Fruit fly (Drosophila melanogaster) whole organism, pupa: ENCODE data around the gene CG15143.

Experiments
- CG10348 ChIP-seq: fragments of 200-800 bp; sonication (Bioruptor generic); IDR thresholded peaks from 2 replicates; pipeline ENCODE4 v1.3.6; 2022; ENCODE audit warnings: missing biosample characterization, missing genetic modification characterization
- D1 ChIP-seq: fragments of 200-800 bp; sonication (Bioruptor generic); optimal IDR thresholded peaks from 2 replicates; lab custom pipeline; 2018; ENCODE audit warnings: missing biosample characterization, mild to moderate bottlenecking, missing genetic modification characterization, moderate library complexity
- Pif1B ChIP-seq: fragments of 200-800 bp; sonication (Bioruptor generic); optimal IDR thresholded peaks from 3 replicates; lab custom pipeline; 2016; ENCODE audit warnings: missing biosample characterization, missing genetic modification characterization
- gl ChIP-seq: fragments of 200-800 bp; sonication (Bioruptor generic); optimal IDR thresholded peaks from 2 replicates; lab custom pipeline; 2018; ENCODE audit warnings: missing biosample characterization, mild to moderate bottlenecking, missing genetic modification characterization

DNA sequence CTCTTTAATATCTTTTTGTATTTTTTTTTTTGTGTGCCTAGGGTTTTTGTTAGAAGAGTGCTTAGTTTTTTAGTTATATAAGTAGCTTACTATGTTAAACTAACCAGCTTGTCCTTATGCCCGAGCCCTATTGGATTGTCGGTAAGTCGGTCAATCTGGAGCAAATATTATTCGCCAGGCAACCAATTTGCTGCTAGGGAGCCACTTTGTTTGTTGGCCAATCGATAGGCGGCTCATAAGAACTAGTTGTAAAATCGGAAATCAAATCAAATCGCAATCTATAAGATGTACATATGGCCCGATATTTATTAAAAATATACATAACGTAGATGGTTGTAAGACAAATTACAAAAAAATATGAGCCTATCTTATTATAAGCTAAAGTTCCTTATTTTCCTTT lies 4.7 kb upstream of the CG15143 start, which contains the start of gene CG15144:
- TF ChIP-seq CG10348 (no peak), Pif1B (GFP tag; lab: Kevin White, UChicago) (no peak), gl (tag; lab: Kevin White, UChicago) (no peak), D1 (tag; lab: Kevin White, UChicago) (no peak)
